Worm (Caenorhabditis elegans): ENCODE data around the gene str-205.
A peak's percentile ranks its signal among the peaks of the same experiment; 100 is the strongest.

str-205 gene

ce11 chrV:4929842-4930241, at the start of gene str-205:
Gene str-205 (minus strand): TSS chrV:4929942.
- TF ChIP-seq rnt-1 (tag; optimal IDR thresholded peaks at IDR 0.05) = no peak
- TF ChIP-seq jun-1 (tag; optimal IDR thresholded peaks at IDR 0.05) = no peak
- no peak for TF ChIP-seq efl-3 (GFP tag; optimal IDR thresholded peaks at IDR 0.05)
- no peak for TF ChIP-seq ztf-11 (tag; optimal IDR thresholded peaks at IDR 0.05)
- no peak for TF ChIP-seq fkh-8 (tag; optimal IDR thresholded peaks at IDR 0.05)
- no peak for TF ChIP-seq nhr-85 (tag)
- no peak for TF ChIP-seq unc-130 (tag; optimal IDR thresholded peaks at IDR 0.05)
- no peak for TF ChIP-seq hlh-17 (GFP tag; optimal IDR thresholded peaks at IDR 0.05; ENCODE audit: borderline replicate concordance)
- no peak for TF ChIP-seq hpl-2 (GFP tag; optimal IDR thresholded peaks at IDR 0.05)
- TF ChIP-seq ztf-4 (tag; optimal IDR thresholded peaks at IDR 0.05) = no peak
- TF ChIP-seq tlp-1 (tag; optimal IDR thresholded peaks at IDR 0.05) = no peak
- no peak for TF ChIP-seq nhr-76 (tag; optimal IDR thresholded peaks at IDR 0.05)
- no peak for TF ChIP-seq lir-3 (tag; optimal IDR thresholded peaks at IDR 0.05; ENCODE audit: poor library complexity)
- TF ChIP-seq ama-1 (optimal IDR thresholded peaks at IDR 0.05) = no peak
- TF ChIP-seq ceh-82 (tag; optimal IDR thresholded peaks at IDR 0.05) = no peak
- no peak for TF ChIP-seq egl-27 (tag; optimal IDR thresholded peaks at IDR 0.05)
- TF ChIP-seq tbx-2 (tag; optimal IDR thresholded peaks at IDR 0.05) = no peak
- no peak for TF ChIP-seq ceh-8 (GFP tag; optimal IDR thresholded peaks at IDR 0.05)
- TF ChIP-seq C04F5.9 (tag; optimal IDR thresholded peaks at IDR 0.05) = no peak
- TF ChIP-seq pax-3 (tag; optimal IDR thresholded peaks at IDR 0.05) = no peak

ce11 chrV:4979060-4979459, 49.3 kb upstream of the str-205 start, which contains the start of gene srsx-11:
Gene srsx-11 (minus strand): TSS chrV:4979160.
- TF ChIP-seq C16A3.4 (tag; optimal IDR thresholded peaks at IDR 0.05) = no peak
- no peak for TF ChIP-seq ama-1 (optimal IDR thresholded peaks at IDR 0.05)
- TF ChIP-seq fkh-8 (tag; optimal IDR thresholded peaks at IDR 0.05) = peak; percentile 5
- TF ChIP-seq efl-1 (optimal IDR thresholded peaks at IDR 0.05) = no peak
- peak in 1 of 2 experiments; percentile 83 for TF ChIP-seq efl-1 (GFP tag; optimal IDR thresholded peaks at IDR 0.05 in 1 of 2)
- TF ChIP-seq unc-30 (tag; optimal IDR thresholded peaks at IDR 0.05) = no peak

DNA sequence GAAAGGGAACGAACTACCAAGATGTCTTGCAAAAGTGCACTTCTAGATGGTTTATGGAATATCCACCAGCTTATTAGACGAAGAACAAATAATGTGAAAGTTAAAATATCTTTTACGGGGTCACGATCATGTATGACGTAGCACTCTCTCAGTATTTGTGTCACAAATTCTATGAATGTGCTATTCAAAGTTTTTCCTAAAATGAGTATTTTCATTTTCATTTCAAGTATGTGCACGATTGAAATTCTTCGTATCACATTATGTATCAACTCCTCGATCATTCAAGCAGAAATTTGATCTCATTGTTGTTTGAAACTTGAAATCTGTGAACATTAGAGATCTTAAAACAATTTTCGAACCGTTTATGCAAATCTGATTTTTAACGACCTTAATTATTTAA, 47.8 kb upstream of the str-205 start:
- TF ChIP-seq unc-62 (GFP tag; optimal IDR thresholded peaks at IDR 0.05) = no peak
- TF ChIP-seq ceh-90 (tag; optimal IDR thresholded peaks at IDR 0.05) = no peak
- TF ChIP-seq ztf-11 (tag; optimal IDR thresholded peaks at IDR 0.05) = no peak
- peak; percentile 7 for TF ChIP-seq nhr-11 (tag; optimal IDR thresholded peaks at IDR 0.05)
- TF ChIP-seq snpc-4 (tag; optimal IDR thresholded peaks at IDR 0.05) = no peak
- peak; percentile 67 for TF ChIP-seq fkh-8 (tag; optimal IDR thresholded peaks at IDR 0.05)
- peak; percentile 67 for TF ChIP-seq sox-4 (tag; optimal IDR thresholded peaks at IDR 0.05)

DNA sequence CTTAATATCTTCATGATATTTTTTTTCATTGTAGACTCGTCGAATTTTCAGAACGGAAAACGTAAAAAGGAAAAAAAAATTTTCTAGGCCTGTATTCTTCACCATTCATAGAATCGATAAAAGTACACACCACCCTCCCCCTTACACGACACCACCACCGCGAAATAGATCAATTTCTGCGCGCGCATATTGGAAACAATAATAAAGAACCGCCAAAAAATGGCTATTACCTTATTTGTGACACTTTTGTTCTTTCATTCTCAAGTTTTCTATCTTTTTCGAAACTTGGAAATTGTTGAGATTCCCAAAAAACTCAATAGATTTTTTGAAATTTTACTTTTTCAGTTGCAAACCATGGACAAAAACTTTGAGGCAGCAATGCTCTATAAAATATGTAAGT, 45.4 kb upstream of the str-205 start, which contains the start of gene F26G5.1:
Gene F26G5.1, plus strand, starts transcription at position 339 of the 400 bp plus-strand sequence.
- no peak for TF ChIP-seq mep-1 (tag; optimal IDR thresholded peaks at IDR 0.05)
- no peak for TF ChIP-seq nhr-77 (tag; optimal IDR thresholded peaks at IDR 0.05)
- TF ChIP-seq fos-1 (tag; optimal IDR thresholded peaks at IDR 0.05) = no peak
- TF ChIP-seq unc-62 (GFP tag; optimal IDR thresholded peaks at IDR 0.05) = no peak
- TF ChIP-seq fkh-8 (tag; optimal IDR thresholded peaks at IDR 0.05) = no peak

DNA sequence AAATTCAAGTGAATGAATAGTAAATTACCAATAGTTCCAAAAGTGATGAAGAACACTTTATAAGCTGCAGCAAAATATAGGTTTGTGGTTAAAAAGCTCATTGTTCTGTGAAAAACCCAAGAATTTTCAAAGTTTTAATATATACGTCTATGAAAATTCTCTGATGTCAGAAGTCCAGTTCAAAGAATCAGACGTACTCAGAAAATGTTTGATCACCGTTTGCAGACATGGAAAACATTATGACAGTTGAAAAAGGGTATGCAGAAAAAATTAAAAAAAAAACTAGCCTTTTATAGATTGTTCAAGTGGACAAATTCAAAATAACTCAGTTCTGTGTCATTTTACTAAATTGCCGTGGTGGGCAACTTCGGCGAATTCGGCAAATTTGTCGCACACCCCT, 44.9 kb upstream of the str-205 start, which contains the start of gene srsx-10:
Gene srsx-10, minus strand, starts transcription at position 101 of the 400 bp plus-strand sequence.
- TF ChIP-seq nhr-71 (tag; optimal IDR thresholded peaks at IDR 0.05) (peak; percentile 22), sox-4 (tag; optimal IDR thresholded peaks at IDR 0.05) (peak; percentile 29), efl-3 (GFP tag; optimal IDR thresholded peaks at IDR 0.05) (no peak)

DNA sequence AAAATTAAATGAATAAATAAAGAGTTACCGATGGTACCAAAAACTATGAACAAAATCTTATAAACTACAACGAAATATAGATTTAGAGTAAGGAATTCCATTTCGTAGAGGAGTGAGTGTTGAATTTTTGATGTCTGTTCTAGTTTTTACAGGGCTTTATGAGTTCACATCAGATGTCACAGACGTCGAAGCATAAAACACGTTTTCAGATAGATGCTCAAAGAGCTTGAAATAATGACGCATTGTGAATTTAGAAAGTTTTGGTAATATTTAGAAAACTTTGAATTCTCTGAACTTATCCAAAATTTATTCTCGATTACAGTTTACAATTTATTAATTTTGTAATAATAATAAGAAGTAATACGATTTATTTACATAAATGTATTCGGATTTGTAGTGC, 43.2 kb upstream of the str-205 start, which contains the start of gene srsx-9:
Gene srsx-9, minus strand, starts transcription at position 101 of the 400 bp plus-strand sequence.
- TF ChIP-seq fkh-4 (tag; optimal IDR thresholded peaks at IDR 0.05; ENCODE audit: borderline replicate concordance) (no peak), blmp-1 (tag; optimal IDR thresholded peaks at IDR 0.05) (no peak), nhr-77 (tag; optimal IDR thresholded peaks at IDR 0.05) (no peak), lin-39 (tag; optimal IDR thresholded peaks at IDR 0.05) (no peak), skn-1 (tag; optimal IDR thresholded peaks at IDR 0.05) (no peak), sox-4 (tag; optimal IDR thresholded peaks at IDR 0.05) (no peak), unc-98 (GFP tag; IDR thresholded peaks at IDR 0.05) (no peak), hlh-17 (GFP tag; optimal IDR thresholded peaks at IDR 0.05; ENCODE audit: borderline replicate concordance) (no peak), efl-1 (optimal IDR thresholded peaks at IDR 0.05) (no peak), efl-1 (GFP tag; optimal IDR thresholded peaks at IDR 0.05 in 1 of 2) (no peak), elt-2 (tag; optimal IDR thresholded peaks at IDR 0.05) (no peak), vab-15 (tag; optimal IDR thresholded peaks at IDR 0.05) (no peak), ama-1 (optimal IDR thresholded peaks at IDR 0.05) (no peak), nhr-71 (tag; optimal IDR thresholded peaks at IDR 0.05) (no peak), swsn-7 (tag; optimal IDR thresholded peaks at IDR 0.05) (no peak), nhr-237 (tag; optimal IDR thresholded peaks at IDR 0.05) (no peak), irx-1 (tag; optimal IDR thresholded peaks at IDR 0.05) (no peak), sptf-1 (tag; optimal IDR thresholded peaks at IDR 0.05) (no peak)

All from whole organism, L1 larva.